Worm (Caenorhabditis elegans): ENCODE results near the gene Y4C6B.1.

- TF ChIP-seq mep-1 (tag; optimal IDR thresholded peaks at IDR 0.05): no peak
- no peak for TF ChIP-seq lin-13 (tag; optimal IDR thresholded peaks at IDR 0.05)
- TF ChIP-seq bed-3 (GFP tag; optimal IDR thresholded peaks at IDR 0.05): no peak
- TF ChIP-seq elt-3 (tag; optimal IDR thresholded peaks at IDR 0.05): no peak
Observed at ce11 chrIV:5385020-5385419, 30.7 kb downstream of the Y4C6B.1 start, which contains the start of gene F41H10.12.
